Worm (Caenorhabditis elegans) whole organism, young adult: ENCODE measurements around the gene str-226.

Source experiments
- Y53F4B.3 ChIP-seq: fragments of 200-800 bp; sonication (Bioruptor generic); IDR thresholded peaks from 2 replicates; pipeline ENCODE4 v1.3.6; 2022; ENCODE audit warnings: missing genetic modification reagents, missing genetic modification characterization, missing compliant biosample characterization
- ama-1 ChIP-seq, 3 experiments: fragments of 150-350 bp in 1 of 3; sonication (generic microtip) in 2 of 3; optimal IDR thresholded peaks; 2 replicates each; lab custom pipeline; 2014 to 2018; ENCODE audit warnings: missing biosample characterization in 2 of 3, missing genetic modification characterization in 2 of 3, missing genetic modification reagents in 2 of 3
- dpff-1 ChIP-seq: sonication (generic microtip); optimal IDR thresholded peaks from 2 replicates; lab custom pipeline; 2017; ENCODE audit warnings: mild to moderate bottlenecking, missing genetic modification characterization, missing compliant biosample characterization
- lin-35 ChIP-seq, 3 experiments: fragments of 150-350 bp in 2 of 3; sonication (generic microtip) in 1 of 3; optimal IDR thresholded peaks; 2 replicates each; lab custom pipeline; 2014 to 2018; ENCODE audit warnings: missing biosample characterization in 3 of 3, missing genetic modification characterization in 3 of 3, missing genetic modification reagents in 3 of 3

DNA sequence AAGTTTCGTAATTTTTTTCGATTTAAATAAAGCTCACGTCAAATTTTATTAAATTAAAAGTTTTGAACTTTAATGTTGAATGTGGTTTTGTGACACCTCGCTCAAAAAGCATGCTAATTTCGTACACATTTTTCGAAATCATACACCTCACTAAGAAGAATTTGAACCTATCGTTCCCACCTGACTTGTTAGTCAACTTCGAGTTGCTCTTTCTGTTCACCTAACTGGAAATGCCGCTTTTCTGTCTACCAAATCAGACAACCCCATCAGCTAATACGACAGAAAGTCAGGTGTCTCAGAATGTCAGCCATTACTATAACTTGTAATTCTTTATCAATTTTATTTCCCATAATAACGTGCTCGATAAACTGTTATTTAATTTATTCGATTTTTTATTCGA lies 17.9 kb downstream of the str-226 start, which contains the start of gene srbc-66:
- TF ChIP-seq Y53F4B.3 (GFP tag; lab: Robert Waterston, UW) (no peak), dpff-1 (tag; lab: Kevin White, UChicago) (no peak), lin-35 (GFP tag; optimal IDR thresholded peaks at IDR 0.05; lab: Kevin White, UChicago) (no peak), ama-1 (optimal IDR thresholded peaks at IDR 0.05; lab: Kevin White, UChicago) (no peak), ama-1 (GFP tag; optimal IDR thresholded peaks at IDR 0.05; lab: Kevin White, UChicago) (no peak)
